Worm (Caenorhabditis elegans) whole organism, midembryonic: ENCODE measurements around the gene D1086.12.

ENCODE experiments used
- T22C8.4 ChIP-seq: fragments of 200-800 bp; sonication (Bioruptor generic); IDR thresholded peaks from 2 replicates; pipeline ENCODE4 v1.3.6; 2022; ENCODE audit warnings: missing genetic modification characterization, missing compliant biosample characterization
- cog-1 ChIP-seq: sonication (generic microtip); optimal IDR thresholded peaks from 2 replicates; lab custom pipeline; 2016; ENCODE audit warnings: missing genetic modification characterization, missing compliant biosample characterization
- flt-1 ChIP-seq: fragments of 200-800 bp; sonication (Bioruptor generic); IDR thresholded peaks from 2 replicates; pipeline ENCODE4 v1.3.6; 2022; ENCODE audit warnings: missing genetic modification characterization, missing compliant biosample characterization
- klf-2 ChIP-seq: fragments of 200-800 bp; sonication (Bioruptor generic); conservative IDR thresholded peaks from 2 replicates; pipeline ENCODE4 v1.3.6; 2022; ENCODE audit warnings: missing genetic modification reagents, missing genetic modification characterization, missing compliant biosample characterization
- med-1 ChIP-seq: sonication (generic microtip); optimal IDR thresholded peaks from 2 replicates; lab custom pipeline; 2017; ENCODE audit warnings: missing genetic modification characterization, mild to moderate bottlenecking, missing compliant biosample characterization, antibody characterized with exemption, missing genetic modification reagents; ENCODE audit not compliant: insufficient read depth
- ref-1 ChIP-seq: fragments of 200-800 bp; sonication (Bioruptor generic); conservative IDR thresholded peaks from 2 replicates; pipeline ENCODE4 v1.3.6; 2022; ENCODE audit warnings: missing genetic modification reagents, missing genetic modification characterization, missing compliant biosample characterization
- tab-1 ChIP-seq: fragments of 200-800 bp; sonication (Bioruptor generic); IDR thresholded peaks from 2 replicates; pipeline ENCODE4 v1.3.6; 2022; ENCODE audit warnings: missing genetic modification characterization, missing compliant biosample characterization
- ztf-23 ChIP-seq: fragments of 200-800 bp; sonication (Bioruptor generic); IDR thresholded peaks from 2 replicates; pipeline ENCODE4 v1.3.6; 2022; ENCODE audit warnings: missing genetic modification reagents, missing genetic modification characterization, missing compliant biosample characterization
- ztf-29 ChIP-seq: fragments of 200-800 bp; sonication (Bioruptor generic); IDR thresholded peaks from 2 replicates; pipeline ENCODE4 v1.3.6; 2022; ENCODE audit warnings: missing genetic modification reagents, missing genetic modification characterization, missing compliant biosample characterization

The D1086.12 gene

DNA sequence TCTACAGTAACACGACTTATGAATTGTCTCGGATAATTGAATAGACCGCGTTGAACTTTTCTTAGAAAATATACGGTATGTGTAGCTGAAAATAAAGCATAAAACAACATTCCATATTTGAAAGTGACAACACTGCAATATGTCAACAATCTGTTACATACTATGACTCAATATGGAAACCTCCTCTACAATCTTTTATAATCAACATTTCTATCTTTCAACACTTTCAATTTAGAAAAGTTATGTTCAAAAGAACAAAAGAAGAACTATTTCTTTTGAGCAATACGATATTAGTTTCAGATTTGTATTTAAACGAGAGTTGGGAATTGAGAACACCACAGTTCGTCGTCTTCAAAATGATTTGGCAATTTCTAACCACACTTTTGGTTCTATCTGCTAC, 18.5 kb upstream of the D1086.12 start, which contains the start of gene D1086.10:
Gene D1086.10, plus strand, starts transcription at position 301 of the 400 bp plus-strand sequence.
- TF ChIP-seq ztf-23 (GFP tag; lab: Robert Waterston, UW) (no peak), med-1 (no peak)

DNA sequence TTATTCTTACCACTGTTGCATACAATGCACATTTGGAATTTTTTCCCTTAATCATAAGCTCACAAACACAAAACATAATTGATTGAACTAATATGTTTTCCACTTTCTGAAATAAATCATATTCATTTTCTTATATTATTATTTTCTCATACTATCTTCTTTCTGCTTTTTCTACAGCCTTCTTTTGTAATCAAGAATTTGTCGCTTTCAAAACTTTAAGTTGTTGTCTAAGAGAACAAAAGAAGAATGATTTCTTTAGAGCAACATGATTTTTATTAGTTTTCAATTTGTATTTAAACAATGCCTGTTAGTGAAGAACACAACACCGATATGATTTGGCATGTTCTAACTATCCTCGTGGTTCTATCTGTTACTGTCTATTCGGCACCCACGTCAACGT, 17.0 kb upstream of the D1086.12 start, which contains the start of gene D1086.7:
Gene D1086.7, plus strand, starts transcription at position 301 of the 400 bp plus-strand sequence.
- TF ChIP-seq ztf-23 (GFP tag; lab: Robert Waterston, UW) (no peak), med-1 (no peak), cog-1 (tag; lab: Kevin White, UChicago) (no peak), ref-1 (GFP tag; lab: Robert Waterston, UW) (no peak), tab-1 (no peak), klf-2 (GFP tag; lab: Robert Waterston, UW) (no peak), T22C8.4 (no peak), flt-1 (GFP tag; lab: Robert Waterston, UW) (no peak), ztf-29 (GFP tag; lab: Robert Waterston, UW) (no peak)

DNA sequence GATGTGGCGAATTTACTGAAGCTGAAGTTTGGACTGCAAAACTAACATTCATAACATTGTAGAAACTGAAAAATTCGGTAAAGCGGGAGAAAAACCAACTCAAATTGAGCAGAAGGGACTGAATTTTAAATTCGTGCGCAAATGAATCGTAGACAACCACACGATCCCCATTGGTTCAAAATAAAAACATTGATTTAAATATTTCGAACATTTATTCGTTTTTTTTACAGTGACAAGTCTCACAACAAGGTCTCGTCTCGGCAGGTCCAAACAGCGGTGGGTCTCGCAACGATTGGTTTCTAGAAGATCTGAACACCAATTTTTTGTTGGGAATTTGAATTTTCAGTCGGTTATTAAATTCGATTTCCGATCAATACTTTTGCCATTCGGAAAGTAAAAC, 15.4 kb upstream of the D1086.12 start, which contains the start of gene D1086.18:
Gene D1086.18, plus strand, starts transcription at position 301 of the 400 bp plus-strand sequence.
- TF ChIP-seq ztf-23 (GFP tag; lab: Robert Waterston, UW) = no peak
- TF ChIP-seq ref-1 (GFP tag; lab: Robert Waterston, UW) = no peak
- TF ChIP-seq T22C8.4 = no peak
- TF ChIP-seq cog-1 (tag; lab: Kevin White, UChicago) = no peak
- TF ChIP-seq klf-2 (GFP tag; lab: Robert Waterston, UW) = no peak
- TF ChIP-seq flt-1 (GFP tag; lab: Robert Waterston, UW) = no peak
- TF ChIP-seq ztf-29 (GFP tag; lab: Robert Waterston, UW) = no peak
- TF ChIP-seq med-1 = no peak
- no peak for TF ChIP-seq tab-1

DNA sequence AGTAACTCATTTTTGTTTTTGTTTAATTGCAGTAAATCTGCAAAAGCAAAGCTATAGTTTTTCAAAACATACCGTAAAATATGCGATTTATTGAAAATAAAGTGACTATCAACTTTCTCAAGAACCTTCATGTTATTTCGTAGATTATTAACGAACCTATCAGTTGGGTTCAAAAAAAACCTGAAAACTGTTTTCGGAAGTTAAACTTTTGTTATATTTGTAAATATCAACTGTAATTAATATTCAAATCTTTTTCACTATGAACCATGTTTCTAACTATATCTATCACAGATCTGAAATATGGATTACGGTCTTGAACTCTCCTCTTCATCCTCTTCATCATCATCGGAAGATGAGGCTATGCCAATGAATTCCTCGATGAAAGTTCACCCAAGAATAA, 12.9 kb upstream of the D1086.12 start, which contains the start of gene D1086.19:
Gene D1086.19, plus strand, starts transcription at position 301 of the 400 bp plus-strand sequence.
- TF ChIP-seq ref-1 (GFP tag; lab: Robert Waterston, UW) = no peak

DNA sequence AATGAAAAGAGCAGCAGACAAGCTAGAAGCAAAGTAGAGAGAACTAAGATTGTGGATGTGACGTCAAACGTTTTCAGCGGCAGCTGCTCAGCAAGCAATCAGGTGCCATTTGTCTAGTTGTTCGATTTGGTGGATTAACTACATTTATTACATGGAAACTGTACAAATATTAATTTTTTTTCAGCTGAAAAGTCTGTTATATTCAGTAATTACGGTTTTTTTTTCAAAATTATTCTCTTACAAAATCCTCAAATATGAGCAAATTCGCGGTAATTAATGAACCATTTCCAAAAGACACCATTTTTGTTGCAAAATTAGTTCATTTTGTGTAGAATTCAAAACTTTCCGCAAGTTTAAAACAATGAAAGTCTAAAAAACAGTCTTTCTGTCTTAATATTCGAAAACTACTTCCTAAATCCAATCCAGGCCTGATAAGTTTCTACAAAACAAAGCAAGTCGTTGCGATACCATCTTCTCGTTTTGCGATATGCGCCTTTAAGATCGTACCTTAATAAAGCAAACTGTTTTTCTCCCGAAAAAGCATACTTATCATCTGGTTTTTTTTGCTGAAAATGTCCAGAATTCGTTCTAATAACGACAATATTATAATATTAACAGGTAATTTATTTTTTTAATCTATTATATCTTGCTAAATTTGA, 10.5 kb upstream of the D1086.12 start, which contains the start of the genes D1086.5 and him-5:
Gene D1086.5, minus strand, starts transcription at position 51 of the 659 bp plus-strand sequence.
Gene him-5, plus strand, starts transcription at position 118 of the 659 bp plus-strand sequence.
- no peak for TF ChIP-seq cog-1 (tag; lab: Kevin White, UChicago)
- TF ChIP-seq ztf-29 (GFP tag; lab: Robert Waterston, UW) = no peak
- no peak for TF ChIP-seq flt-1 (GFP tag; lab: Robert Waterston, UW)
- no peak for TF ChIP-seq med-1
- no peak for TF ChIP-seq ref-1 (GFP tag; lab: Robert Waterston, UW)
- TF ChIP-seq ztf-23 (GFP tag; lab: Robert Waterston, UW) = no peak
- TF ChIP-seq tab-1 = no peak

DNA sequence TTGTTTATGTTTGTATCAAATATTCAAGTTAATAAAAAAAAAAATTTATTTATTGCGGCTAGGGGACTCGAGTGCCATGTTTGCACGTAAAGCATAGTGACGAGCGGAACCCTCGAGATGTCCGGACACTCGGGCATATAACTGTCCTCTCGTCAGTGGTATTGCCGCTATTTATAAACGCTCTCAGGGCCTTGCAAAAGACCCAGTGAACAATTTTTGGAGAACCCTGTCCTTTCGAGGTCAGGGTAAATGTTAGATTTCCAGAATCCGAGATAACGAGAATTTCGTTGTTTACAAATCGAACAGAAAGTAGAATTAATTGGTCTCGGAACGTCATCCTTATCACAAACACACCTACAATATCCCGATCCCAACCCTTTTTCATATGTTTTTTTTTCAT, 8.6 kb upstream of the D1086.12 start, which contains the start of gene D1086.3:
Gene D1086.3, plus strand, starts transcription at position 390 of the 400 bp plus-strand sequence.
- no peak for TF ChIP-seq cog-1 (tag; lab: Kevin White, UChicago)
- TF ChIP-seq tab-1 = no peak
- TF ChIP-seq ztf-29 (GFP tag; lab: Robert Waterston, UW) = no peak
- TF ChIP-seq med-1 = no peak
- no peak for TF ChIP-seq flt-1 (GFP tag; lab: Robert Waterston, UW)
- TF ChIP-seq ref-1 (GFP tag; lab: Robert Waterston, UW) = no peak
- no peak for TF ChIP-seq klf-2 (GFP tag; lab: Robert Waterston, UW)
- no peak for TF ChIP-seq T22C8.4
- no peak for TF ChIP-seq ztf-23 (GFP tag; lab: Robert Waterston, UW)

DNA sequence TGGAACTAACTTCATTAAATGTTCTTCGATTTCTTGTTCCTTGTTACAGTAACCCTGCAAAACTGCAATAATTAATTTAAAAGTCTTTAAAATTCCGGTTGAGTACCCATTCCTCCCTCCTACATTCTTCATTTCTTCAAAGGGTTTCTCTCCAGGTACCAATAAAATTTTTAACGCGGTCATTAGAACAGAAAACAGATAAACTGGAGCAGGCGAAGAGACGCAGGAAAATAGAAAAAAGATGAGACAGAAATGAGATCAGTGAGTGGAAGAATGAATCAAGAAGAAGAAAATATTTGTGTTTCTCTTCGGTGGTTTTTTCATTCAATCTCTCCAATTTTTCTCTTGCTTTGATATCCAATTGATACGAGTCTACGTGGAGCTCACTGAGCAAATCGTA, 7.2 kb upstream of the D1086.12 start, which contains the start of gene D1086.8:
Gene D1086.8, plus strand, starts transcription at position 301 of the 400 bp plus-strand sequence.
- TF ChIP-seq ref-1 (GFP tag; lab: Robert Waterston, UW) (no peak), tab-1 (no peak), flt-1 (GFP tag; lab: Robert Waterston, UW) (no peak), ztf-29 (GFP tag; lab: Robert Waterston, UW) (no peak), cog-1 (tag; lab: Kevin White, UChicago) (no peak), med-1 (no peak), ztf-23 (GFP tag; lab: Robert Waterston, UW) (no peak), klf-2 (GFP tag; lab: Robert Waterston, UW) (no peak), T22C8.4 (no peak)

DNA sequence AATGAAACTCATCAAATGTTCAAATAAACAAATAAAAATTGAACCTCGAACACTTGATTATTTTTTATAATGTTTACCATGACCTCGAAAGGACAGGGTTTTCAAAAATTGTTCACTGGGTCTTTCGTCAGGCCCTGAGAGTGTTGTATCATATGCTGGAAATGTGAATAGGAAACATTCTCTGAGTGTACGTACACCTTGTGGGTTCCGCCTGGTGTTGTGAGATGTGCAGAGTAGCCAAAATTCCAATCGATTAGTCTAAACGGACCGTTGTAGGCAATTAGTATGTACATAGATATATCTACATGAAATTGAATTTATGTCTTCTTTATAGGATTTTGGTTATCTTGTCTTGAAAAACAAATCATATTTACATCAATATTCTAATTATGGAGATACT, 6.4 kb upstream of the D1086.12 start:
- TF ChIP-seq ref-1 (GFP tag; lab: Robert Waterston, UW) = no peak

DNA sequence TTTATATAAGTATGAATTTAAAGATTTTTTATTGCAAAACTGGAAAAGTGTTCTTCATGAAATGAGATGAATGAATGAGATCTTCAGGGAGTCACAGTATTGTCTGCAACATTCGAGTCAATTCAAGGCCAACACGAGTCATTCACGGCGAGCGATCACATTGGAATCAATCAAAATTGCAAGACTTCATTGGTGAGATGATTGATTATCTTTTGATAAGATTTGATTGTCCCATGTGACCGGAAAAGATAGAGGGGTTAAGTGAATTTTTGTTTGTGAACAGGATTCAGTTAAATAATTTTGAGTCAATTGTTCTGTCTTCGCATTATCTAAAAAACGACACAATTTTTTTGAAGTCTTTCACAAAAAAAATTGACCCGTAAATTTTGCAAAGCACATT, 6.0 kb upstream of the D1086.12 start:
- TF ChIP-seq flt-1 (GFP tag; lab: Robert Waterston, UW) (no peak), cog-1 (tag; lab: Kevin White, UChicago) (no peak), klf-2 (GFP tag; lab: Robert Waterston, UW) (no peak), med-1 (no peak), ztf-29 (GFP tag; lab: Robert Waterston, UW) (no peak), T22C8.4 (no peak), ztf-23 (GFP tag; lab: Robert Waterston, UW) (no peak), ref-1 (GFP tag; lab: Robert Waterston, UW) (no peak), tab-1 (no peak)

DNA sequence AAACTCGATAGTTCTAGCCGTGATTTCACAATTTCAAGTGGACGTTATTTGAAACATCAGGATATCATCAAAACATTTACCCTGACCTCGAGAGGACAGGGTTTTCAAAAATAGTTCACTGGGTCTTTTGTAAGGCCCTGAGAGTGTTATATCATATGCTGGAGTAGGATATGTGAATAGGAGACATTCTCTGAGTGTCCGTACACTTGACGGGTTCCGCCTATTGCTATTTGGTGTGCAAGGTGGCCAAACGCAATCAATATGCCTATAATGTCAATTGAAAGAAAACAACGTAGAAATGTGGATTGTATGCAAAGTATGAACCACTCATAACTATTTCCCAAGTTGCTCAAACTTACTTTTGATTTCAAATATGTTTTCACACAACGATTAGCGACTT, 3.6 kb upstream of the D1086.12 start:
- TF ChIP-seq ztf-29 (GFP tag; lab: Robert Waterston, UW) = no peak
- TF ChIP-seq tab-1 = no peak
- TF ChIP-seq ref-1 (GFP tag; lab: Robert Waterston, UW) = no peak
